Worm (Caenorhabditis elegans) whole organism, L4 larva: ENCODE data around the gene lir-3.

Source experiments
- D1046.2 ChIP-seq: fragments of 200-800 bp; sonication (Bioruptor generic); IDR thresholded peaks from 2 replicates; pipeline ENCODE4 v1.3.6; 2022; ENCODE audit warnings: missing genetic modification characterization, missing compliant biosample characterization
- F10B5.3 ChIP-seq: sonication (generic microtip); optimal IDR thresholded peaks from 2 replicates; lab custom pipeline; 2016; ENCODE audit warnings: mild to moderate bottlenecking, missing genetic modification characterization, missing compliant biosample characterization
- F44E2.7 ChIP-seq: fragments of 200-800 bp; sonication (Bioruptor generic); IDR thresholded peaks from 2 replicates; pipeline ENCODE4 v2.1.2; 2022; ENCODE audit warnings: missing genetic modification characterization, missing compliant biosample characterization
- R02D3.7 ChIP-seq: fragments of 150-350 bp; sonication (generic microtip); optimal IDR thresholded peaks from 3 replicates; lab custom pipeline; 2014; ENCODE audit warnings: missing biosample characterization, missing genetic modification characterization
- Y105C5A.15 ChIP-seq: fragments of 200-800 bp; sonication (Bioruptor generic); IDR thresholded peaks from 2 replicates; pipeline ENCODE4 v1.3.6; 2022; ENCODE audit warnings: missing genetic modification characterization, missing compliant biosample characterization
- Y75B8A.6 ChIP-seq: fragments of 200-800 bp; sonication (Bioruptor generic); IDR thresholded peaks from 2 replicates; pipeline ENCODE4 v1.3.6; 2022; ENCODE audit warnings: missing genetic modification reagents, missing genetic modification characterization, missing compliant biosample characterization
- ZK337.2 ChIP-seq: fragments of 200-800 bp; sonication (Bioruptor generic); IDR thresholded peaks from 2 replicates; pipeline ENCODE4 v1.3.6; 2022; ENCODE audit warnings: missing genetic modification reagents, missing genetic modification characterization, missing compliant biosample characterization
- aha-1 ChIP-seq: fragments of 150-350 bp; peaks from one replicate; lab custom pipeline; 2014; ENCODE audit warnings: missing biosample characterization, missing genetic modification characterization
- arid-1 ChIP-seq: fragments of 200-800 bp; sonication (Bioruptor generic); conservative IDR thresholded peaks from 2 replicates; pipeline ENCODE4 v1.3.6; 2022; ENCODE audit warnings: missing genetic modification reagents, missing genetic modification characterization, missing compliant biosample characterization
- ceh-20 ChIP-seq: fragments of 200-800 bp; sonication (Bioruptor generic); IDR thresholded peaks from 2 replicates; pipeline ENCODE4 v1.3.6; 2022; ENCODE audit warnings: missing genetic modification reagents, missing genetic modification characterization, missing compliant biosample characterization
- ceh-28 ChIP-seq: fragments of 150-350 bp; optimal IDR thresholded peaks from 2 replicates; lab custom pipeline; 2014; ENCODE audit warnings: missing biosample characterization, missing genetic modification reagents, missing genetic modification characterization
- ceh-32 ChIP-seq: sonication (generic microtip); optimal IDR thresholded peaks from 2 replicates; lab custom pipeline; 2016; ENCODE audit warnings: mild to moderate bottlenecking, missing genetic modification characterization, missing compliant biosample characterization; ENCODE audit not compliant: poor library complexity
- ceh-62 ChIP-seq: sonication (generic microtip); optimal IDR thresholded peaks from 2 replicates; lab custom pipeline; 2017; ENCODE audit warnings: missing biosample characterization, missing genetic modification characterization
- cey-2 ChIP-seq: sonication (generic microtip); optimal IDR thresholded peaks from 3 replicates; lab custom pipeline; 2017; ENCODE audit warnings: missing genetic modification characterization, mild to moderate bottlenecking, missing compliant biosample characterization, antibody characterized with exemption, borderline replicate concordance; ENCODE audit not compliant: insufficient read depth
- daf-12 ChIP-seq: fragments of 150-350 bp; optimal IDR thresholded peaks from 2 replicates; lab custom pipeline; 2014; ENCODE audit warnings: missing biosample characterization, missing genetic modification reagents, missing genetic modification characterization
- dmd-6 ChIP-seq: fragments of 200-800 bp; sonication (Bioruptor generic); IDR thresholded peaks from 2 replicates; pipeline ENCODE4 v1.3.6; 2022; ENCODE audit warnings: missing genetic modification reagents, missing genetic modification characterization, missing compliant biosample characterization
- duxl-1 ChIP-seq: sonication (generic microtip); optimal IDR thresholded peaks from 2 replicates; lab custom pipeline; 2016; ENCODE audit warnings: mild to moderate bottlenecking, missing genetic modification characterization, moderate library complexity, missing compliant biosample characterization; ENCODE audit not compliant: poor library complexity
- egl-27 ChIP-seq: sonication (generic microtip); optimal IDR thresholded peaks from 3 replicates; lab custom pipeline; 2017; ENCODE audit warnings: missing biosample characterization, missing genetic modification reagents, missing genetic modification characterization
- fkh-10 ChIP-seq: fragments of 150-350 bp; optimal IDR thresholded peaks from 2 replicates; lab custom pipeline; 2014; ENCODE audit warnings: missing biosample characterization, missing genetic modification reagents, missing genetic modification characterization
- fos-1 ChIP-seq: fragments of 150-350 bp; optimal IDR thresholded peaks from 2 replicates; lab custom pipeline; 2014; ENCODE audit warnings: missing biosample characterization, missing genetic modification characterization
- hif-1 ChIP-seq, 2 experiments: sonication (generic microtip); optimal IDR thresholded peaks; 2 replicates each; lab custom pipeline; 2016 to 2017; ENCODE audit warnings: missing compliant biosample characterization in 2 of 2, missing genetic modification characterization in 2 of 2, missing genetic modification reagents in 2 of 2, missing genotype in 2 of 2, mild to moderate bottlenecking in 1 of 2
- hlh-30 ChIP-seq: sonication (generic microtip); optimal IDR thresholded peaks from 2 replicates; lab custom pipeline; 2017; ENCODE audit warnings: antibody characterized with exemption, mild to moderate bottlenecking, missing genetic modification characterization, missing compliant biosample characterization; ENCODE audit not compliant: insufficient read depth
- lin-1 ChIP-seq: fragments of 200-800 bp; sonication (Bioruptor generic); IDR thresholded peaks from 2 replicates; pipeline ENCODE4 v1.3.6; 2022; ENCODE audit warnings: missing genetic modification reagents, missing genetic modification characterization, missing compliant biosample characterization
- lin-13 ChIP-seq: fragments of 150-350 bp; optimal IDR thresholded peaks from 2 replicates; lab custom pipeline; 2014; ENCODE audit warnings: missing biosample characterization, missing genetic modification reagents, missing genetic modification characterization
- lin-29 ChIP-seq: fragments of 200-800 bp; sonication (Bioruptor generic); IDR thresholded peaks from 2 replicates; pipeline ENCODE4 v1.3.6; 2022; ENCODE audit warnings: missing genetic modification reagents, missing genetic modification characterization, missing compliant biosample characterization
- lsy-2 ChIP-seq, 2 experiments: fragments of 150-350 bp in 1 of 2; sonication (generic microtip) in 1 of 2; optimal IDR thresholded peaks; 2 replicates each; lab custom pipeline; 2014 to 2017; ENCODE audit warnings: missing biosample characterization in 2 of 2, missing genetic modification characterization in 2 of 2
- mdl-1 ChIP-seq, 2 experiments: fragments of 150-350 bp in 1 of 2; sonication (generic microtip) in 1 of 2; optimal IDR thresholded peaks; 2 replicates each; lab custom pipeline; 2014 to 2017; ENCODE audit warnings: missing biosample characterization in 2 of 2, missing genetic modification characterization in 2 of 2
- mes-2 ChIP-seq: sonication (generic microtip); optimal IDR thresholded peaks from 2 replicates; lab custom pipeline; 2016; ENCODE audit warnings: missing genotype, mild to moderate bottlenecking, missing genetic modification characterization, missing compliant biosample characterization; ENCODE audit not compliant: poor library complexity, severe bottlenecking
- nhr-10 ChIP-seq: fragments of 150-350 bp; optimal IDR thresholded peaks from 2 replicates; lab custom pipeline; 2014; ENCODE audit warnings: missing biosample characterization, missing genetic modification characterization
- nhr-102 ChIP-seq: sonication (generic microtip); optimal IDR thresholded peaks from 2 replicates; lab custom pipeline; 2016; ENCODE audit warnings: mild to moderate bottlenecking, missing genetic modification characterization, moderate library complexity, missing compliant biosample characterization
- nhr-111 ChIP-seq: fragments of 200-800 bp; sonication (Bioruptor generic); optimal IDR thresholded peaks from 2 replicates; lab custom pipeline; 2018; ENCODE audit warnings: mild to moderate bottlenecking, missing genetic modification characterization, missing compliant biosample characterization
- nhr-237 ChIP-seq: sonication (generic microtip); optimal IDR thresholded peaks from 2 replicates; lab custom pipeline; 2017; ENCODE audit warnings: missing biosample characterization, missing genetic modification characterization
- nhr-25 ChIP-seq: sonication (generic microtip); optimal IDR thresholded peaks from 2 replicates; lab custom pipeline; 2017; ENCODE audit warnings: missing genetic modification characterization, mild to moderate bottlenecking, missing compliant biosample characterization, antibody characterized with exemption, moderate library complexity, borderline replicate concordance; ENCODE audit not compliant: insufficient read depth
- nhr-28 ChIP-seq: fragments of 150-350 bp; optimal IDR thresholded peaks from 2 replicates; lab custom pipeline; 2014; ENCODE audit warnings: missing biosample characterization, missing genetic modification characterization
- nhr-41 ChIP-seq: fragments of 200-800 bp; sonication (Bioruptor generic); IDR thresholded peaks from 2 replicates; pipeline ENCODE4 v1.3.6; 2022; ENCODE audit warnings: missing genetic modification reagents, missing genetic modification characterization, missing compliant biosample characterization
- nhr-42 ChIP-seq: fragments of 200-800 bp; sonication (Bioruptor generic); IDR thresholded peaks from 2 replicates; pipeline ENCODE4 v1.3.6; 2022; ENCODE audit warnings: missing genetic modification characterization, missing compliant biosample characterization
- nhr-48 ChIP-seq: sonication (generic microtip); optimal IDR thresholded peaks from 2 replicates; lab custom pipeline; 2016; ENCODE audit warnings: mild to moderate bottlenecking, missing genetic modification characterization, missing compliant biosample characterization
- pha-4 ChIP-seq, 2 experiments: fragments of 150-350 bp in 1 of 2; fragments of 200-800 bp in 1 of 2; sonication (Bioruptor generic) in 1 of 2; IDR thresholded peaks in 1 of 2; optimal IDR thresholded peaks in 1 of 2; 2 replicates each; pipeline versions ENCODE4 v1.3.6 to Lab custom; 2014 to 2022; ENCODE audit warnings: missing genetic modification characterization in 2 of 2, missing genetic modification reagents in 2 of 2, missing biosample characterization in 1 of 2, missing compliant biosample characterization in 1 of 2
- php-3 ChIP-seq: fragments of 200-800 bp; sonication (Bioruptor generic); IDR thresholded peaks from 2 replicates; pipeline ENCODE4 v1.3.6; 2022; ENCODE audit warnings: missing genetic modification reagents, missing genetic modification characterization, missing compliant biosample characterization
- sdz-12 ChIP-seq: fragments of 200-800 bp; sonication (Bioruptor generic); optimal IDR thresholded peaks from 2 replicates; lab custom pipeline; 2018; ENCODE audit warnings: mild to moderate bottlenecking, missing genetic modification characterization, missing compliant biosample characterization
- set-16 ChIP-seq: fragments of 200-800 bp; sonication (Bioruptor generic); IDR thresholded peaks from 2 replicates; pipeline ENCODE4 v1.3.6; 2022; ENCODE audit warnings: missing genetic modification reagents, missing genetic modification characterization, missing compliant biosample characterization
- skn-1 ChIP-seq: fragments of 150-350 bp; optimal IDR thresholded peaks from 2 replicates; lab custom pipeline; 2014; ENCODE audit warnings: missing biosample characterization, missing genetic modification characterization
- snpc-1.2 ChIP-seq: fragments of 200-800 bp; sonication (Bioruptor generic); IDR thresholded peaks from 2 replicates; pipeline ENCODE4 v1.3.6; 2022; ENCODE audit warnings: missing genetic modification reagents, missing genetic modification characterization, missing compliant biosample characterization
- snpc-4 ChIP-seq: fragments of 150-350 bp; optimal IDR thresholded peaks from 2 replicates; lab custom pipeline; 2014; ENCODE audit warnings: missing biosample characterization, missing genetic modification characterization
- zag-1 ChIP-seq: fragments of 150-350 bp; optimal IDR thresholded peaks from 2 replicates; lab custom pipeline; 2014; ENCODE audit warnings: missing biosample characterization, missing genetic modification characterization
- zfp-2 ChIP-seq: sonication (generic microtip); optimal IDR thresholded peaks from 2 replicates; lab custom pipeline; 2016; ENCODE audit warnings: mild to moderate bottlenecking, missing genetic modification characterization, missing compliant biosample characterization
- zfp-3 ChIP-seq: fragments of 200-800 bp; sonication (Bioruptor generic); conservative IDR thresholded peaks from 2 replicates; pipeline ENCODE4 v1.3.6; 2022; ENCODE audit warnings: missing genetic modification reagents, missing genetic modification characterization, missing compliant biosample characterization
- zip-11 ChIP-seq: fragments of 200-800 bp; sonication (Bioruptor generic); IDR thresholded peaks from 2 replicates; pipeline ENCODE4 v1.3.6; 2022; ENCODE audit warnings: missing genetic modification characterization, missing compliant biosample characterization
- ztf-11 ChIP-seq: fragments of 150-350 bp; optimal IDR thresholded peaks from 2 replicates; lab custom pipeline; 2014; ENCODE audit warnings: missing biosample characterization, missing genetic modification characterization
- ztf-7 ChIP-seq: fragments of 150-350 bp; optimal IDR thresholded peaks from 2 replicates; lab custom pipeline; 2014; ENCODE audit warnings: missing biosample characterization, missing genetic modification characterization

lir-3 gene

ce11 chrII:11157660-11158059 is 26.9 kb downstream of the lir-3 start (continued):
- TF ChIP-seq snpc-1.2 (GFP tag; lab: Robert Waterston, UW) (peak; percentile 77; the same call in 1 of the 2 replicates), fos-1 (tag; lab: Kevin White, UChicago) (no peak), snpc-4 (tag; lab: Kevin White, UChicago) (no peak), Y75B8A.6 (GFP tag; lab: Robert Waterston, UW) (no peak), ztf-7 (no peak), mdl-1 (tag; optimal IDR thresholded peaks at IDR 0.05; lab: Kevin White, UChicago) (no peak), nhr-48 (tag; lab: Kevin White, UChicago) (no peak), nhr-42 (GFP tag; lab: Robert Waterston, UW) (peak; percentile 74), nhr-237 (tag; lab: Kevin White, UChicago) (no peak), nhr-41 (GFP tag; lab: Robert Waterston, UW) (no peak), dmd-6 (GFP tag; lab: Robert Waterston, UW) (peak; percentile 73), D1046.2 (peak; percentile 83; the same call in 1 of the 2 replicates), sdz-12 (no peak), nhr-25 (tag; lab: Kevin White, UChicago) (no peak), ceh-28 (tag; lab: Kevin White, UChicago) (no peak), ztf-11 (tag; lab: Kevin White, UChicago) (no peak), duxl-1 (peak; percentile 40), nhr-10 (tag; lab: Kevin White, UChicago) (no peak), cey-2 (tag; lab: Kevin White, UChicago) (no peak), hlh-30 (tag; lab: Kevin White, UChicago) (peak; percentile 29), ceh-62 (tag; lab: Kevin White, UChicago) (no peak), lin-1 (GFP tag; lab: Robert Waterston, UW) (peak; percentile 47; the same call in 1 of the 2 replicates), lin-13 (peak; percentile 30), R02D3.7 (tag; lab: Kevin White, UChicago) (no peak), nhr-28 (tag; lab: Kevin White, UChicago) (peak; percentile 34), daf-12 (no peak), lsy-2 (tag; optimal IDR thresholded peaks at IDR 0.05; lab: Kevin White, UChicago) (peak in 1 of 2 experiments; percentile 44), php-3 (peak; percentile 60), Y105C5A.15 (GFP tag; lab: Robert Waterston, UW) (peak; percentile 85), F10B5.3 (tag; lab: Kevin White, UChicago) (no peak), mes-2 (tag; lab: Kevin White, UChicago) (peak; percentile 70), lin-29 (GFP tag; lab: Robert Waterston, UW) (0 out of 2 replicates have a peak, but pooled peaks have one; percentile 44), ceh-20 (GFP tag; lab: Robert Waterston, UW) (peak; percentile 51; the same call in 1 of the 2 replicates), hif-1 (tag; optimal IDR thresholded peaks at IDR 0.05; lab: Kevin White, UChicago) (peak in 1 of 2 experiments; percentile 40), zip-11 (no peak), arid-1 (peak; percentile 68), pha-4 (GFP tag; IDR thresholded peaks at IDR 0.05; lab: Robert Waterston, UW) (peak; percentile 72; the same call in 1 of the 2 replicates), pha-4 (tag; optimal IDR thresholded peaks at IDR 0.05; lab: Kevin White, UChicago) (no peak), zfp-2 (tag; lab: Kevin White, UChicago) (no peak), egl-27 (tag; lab: Kevin White, UChicago) (no peak), fkh-10 (no peak), ZK337.2 (peak; percentile 50; the same call in 1 of the 2 replicates), F44E2.7 (0 out of 2 replicates have a peak, but pooled peaks have one; percentile 14), nhr-102 (tag; lab: Kevin White, UChicago) (peak; percentile 16), skn-1 (tag; lab: Kevin White, UChicago) (no peak), set-16 (no peak; the same call in 1 of the 2 replicates), ceh-32 (no peak), aha-1 (tag; lab: Kevin White, UChicago) (no peak), zag-1 (tag; lab: Kevin White, UChicago) (no peak), nhr-111 (GFP tag; lab: Kevin White, UChicago) (no peak), zfp-3 (GFP tag; lab: Robert Waterston, UW) (no peak)
